Fruit fly (Drosophila melanogaster) whole organism, embryonic: ENCODE results near the gene Ir76b.
A peak's percentile ranks its signal among the peaks of the same experiment; 100 is the strongest.

Experiments used
- C15 ChIP-seq: fragments of 200-800 bp; sonication (Bioruptor generic); IDR thresholded peaks from 3 replicates; pipeline ENCODE4 v1.3.6; 2022; ENCODE audit warnings: missing biosample characterization, missing genetic modification characterization
- CG10565 ChIP-seq: fragments of 200-800 bp; sonication (Bioruptor generic); optimal IDR thresholded peaks from 3 replicates; lab custom pipeline; 2016; ENCODE audit warnings: missing biosample characterization, mild to moderate bottlenecking, missing genetic modification characterization
- CG10979 ChIP-seq: fragments of 200-800 bp; sonication (Bioruptor generic); optimal IDR thresholded peaks from 2 replicates; lab custom pipeline; 2018; ENCODE audit warnings: missing biosample characterization, mild to moderate bottlenecking, missing genetic modification characterization, moderate library complexity
- CG11695 ChIP-seq: fragments of 200-800 bp; sonication (Bioruptor generic); IDR thresholded peaks from 3 replicates; pipeline ENCODE4 v1.3.6; 2022; ENCODE audit warnings: missing biosample characterization, missing genetic modification characterization
- CG14441 ChIP-seq: fragments of 200-800 bp; sonication (Bioruptor generic); IDR thresholded peaks from 2 replicates; pipeline ENCODE4 v1.3.6; 2022; ENCODE audit warnings: missing biosample characterization, missing genetic modification characterization
- CG14860 ChIP-seq: fragments of 200-800 bp; sonication (Bioruptor generic); IDR thresholded peaks from 3 replicates; pipeline ENCODE4 v1.3.6; 2022; ENCODE audit warnings: missing biosample characterization, missing genetic modification characterization; ENCODE audit not compliant: partially characterized antibody
- CG16813 ChIP-seq: fragments of 200-800 bp; sonication (Bioruptor generic); IDR thresholded peaks from 3 replicates; pipeline ENCODE4 v1.3.6; 2022; ENCODE audit warnings: missing biosample characterization, missing genetic modification characterization; ENCODE audit not compliant: partially characterized antibody
- CG17612 ChIP-seq: fragments of 200-800 bp; sonication (Bioruptor generic); IDR thresholded peaks from 2 replicates; pipeline ENCODE4 v1.3.6; 2022; ENCODE audit warnings: missing biosample characterization, missing genetic modification characterization
- CG18599 ChIP-seq: fragments of 200-800 bp; sonication (Bioruptor generic); optimal IDR thresholded peaks from 3 replicates; lab custom pipeline; 2017; ENCODE audit warnings: missing biosample characterization, missing genetic modification characterization, mild to moderate bottlenecking, moderate library complexity, missing genetic modification reagents
- CG2712 ChIP-seq: fragments of 200-800 bp; optimal IDR thresholded peaks from 3 replicates; lab custom pipeline; 2019; ENCODE audit warnings: missing biosample characterization, mild to moderate bottlenecking, missing genetic modification characterization, moderate library complexity
- CG2889 ChIP-seq: fragments of 200-800 bp; sonication (Bioruptor generic); IDR thresholded peaks from 3 replicates; pipeline ENCODE4 v1.3.6; 2022; ENCODE audit warnings: missing biosample characterization, missing genetic modification characterization
- CG33213 ChIP-seq: fragments of 200-800 bp; sonication (Bioruptor generic); optimal IDR thresholded peaks from 3 replicates; lab custom pipeline; 2016; ENCODE audit warnings: missing biosample characterization, missing genetic modification characterization
- CG3726 ChIP-seq: fragments of 200-800 bp; sonication (Bioruptor generic); IDR thresholded peaks from 3 replicates; pipeline ENCODE4, ENCODE4 v1.3.6; 2022; ENCODE audit warnings: missing biosample characterization, missing genetic modification characterization
- CG4328 ChIP-seq: fragments of 200-800 bp; sonication (Bioruptor generic); optimal IDR thresholded peaks from 3 replicates; lab custom pipeline; 2017; ENCODE audit warnings: missing biosample characterization, missing genetic modification reagents, missing genetic modification characterization
- CG7963 ChIP-seq: fragments of 200-800 bp; sonication (Bioruptor generic); IDR thresholded peaks from 3 replicates; pipeline ENCODE4 v1.3.6; 2022; ENCODE audit warnings: missing biosample characterization, missing genetic modification characterization; ENCODE audit not compliant: partially characterized antibody
- CG8290 ChIP-seq, 3 experiments: fragments of 200-800 bp; sonication (Bioruptor generic); optimal IDR thresholded peaks; 2 replicates each; lab custom pipeline; 2016 to 2019; ENCODE audit warnings: missing biosample characterization in 3 of 3, missing genetic modification characterization in 3 of 3, mild to moderate bottlenecking in 2 of 3, moderate library complexity in 1 of 3
- CHES-1-like ChIP-seq: fragments of 200-800 bp; sonication (Bioruptor generic); optimal IDR thresholded peaks from 2 replicates; lab custom pipeline; 2016; ENCODE audit warnings: missing biosample characterization, missing genetic modification characterization
- Dll ChIP-seq: fragments of 200-800 bp; sonication (Bioruptor generic); IDR thresholded peaks from 4 replicates; pipeline ENCODE4 v1.3.6; 2022; ENCODE audit warnings: missing biosample characterization, missing genetic modification characterization; ENCODE audit not compliant: partially characterized antibody
- E2f2 ChIP-seq: fragments of 200-800 bp; sonication (Bioruptor generic); IDR thresholded peaks from 2 replicates; pipeline ENCODE4 v1.3.6; 2022; ENCODE audit warnings: missing biosample characterization, missing genetic modification characterization
- Ets65A ChIP-seq: fragments of 200-800 bp; sonication (Bioruptor generic); peaks from one replicate; lab custom pipeline; 2016; ENCODE audit warnings: missing biosample characterization, missing genetic modification characterization
- Fer2 ChIP-seq: fragments of 200-800 bp; sonication (Bioruptor generic); optimal IDR thresholded peaks from 2 replicates; lab custom pipeline; 2018; ENCODE audit warnings: missing biosample characterization, mild to moderate bottlenecking, missing genetic modification characterization, moderate library complexity
- H2.0 ChIP-seq: fragments of 200-800 bp; sonication (Bioruptor generic); IDR thresholded peaks from 2 replicates; pipeline ENCODE4 v1.3.6; 2022; ENCODE audit warnings: missing biosample characterization, missing genetic modification characterization
- HLH54F ChIP-seq: fragments of 200-800 bp; sonication (Bioruptor generic); optimal IDR thresholded peaks from 3 replicates; lab custom pipeline; 2016; ENCODE audit warnings: missing biosample characterization, missing genetic modification characterization
- Hr39 ChIP-seq: fragments of >200 bp; optimal IDR thresholded peaks from 2 replicates; lab custom pipeline; 2017
- MESR4 ChIP-seq: fragments of 200-800 bp; sonication (Bioruptor generic); optimal IDR thresholded peaks from 2 replicates; lab custom pipeline; 2018; ENCODE audit warnings: missing biosample characterization, mild to moderate bottlenecking, missing genetic modification characterization, moderate library complexity
- Med ChIP-seq: fragments of 200-800 bp; sonication (Bioruptor generic); peaks from one replicate; lab custom pipeline; 2016; ENCODE audit warnings: missing biosample characterization, missing genetic modification characterization, mild to moderate bottlenecking, inconsistent platforms, moderate library complexity
- Opbp ChIP-seq: fragments of 200-800 bp; sonication (Bioruptor generic); IDR thresholded peaks from 3 replicates; pipeline ENCODE4 v1.3.6; 2022; ENCODE audit warnings: missing biosample characterization, missing genetic modification characterization; ENCODE audit not compliant: partially characterized antibody
- Rfx ChIP-seq: fragments of 200-800 bp; sonication (Bioruptor generic); IDR thresholded peaks from 2 replicates; pipeline ENCODE4 v1.3.6; 2022; ENCODE audit warnings: missing biosample characterization, missing genetic modification characterization
- Side ChIP-seq: fragments of 200-800 bp; sonication (Bioruptor generic); optimal IDR thresholded peaks from 2 replicates; lab custom pipeline; 2016; ENCODE audit warnings: missing biosample characterization, missing genetic modification characterization
- Sox102F ChIP-seq: fragments of 200-800 bp; sonication (Bioruptor generic); optimal IDR thresholded peaks from 2 replicates; lab custom pipeline; 2018; ENCODE audit warnings: missing biosample characterization, mild to moderate bottlenecking, missing genetic modification characterization, moderate library complexity
- Tbp ChIP-seq: fragments of >200 bp; optimal IDR thresholded peaks from 2 replicates; lab custom pipeline; 2018; ENCODE audit warnings: missing biosample characterization, missing genetic modification characterization
- Xbp1 ChIP-seq: fragments of 200-800 bp; sonication (Bioruptor generic); optimal IDR thresholded peaks from 3 replicates; lab custom pipeline; 2016; ENCODE audit warnings: missing biosample characterization, mild to moderate bottlenecking, missing genetic modification characterization
- ara ChIP-seq: fragments of 200-800 bp; sonication (Bioruptor generic); IDR thresholded peaks from 2 replicates; pipeline ENCODE4 v1.3.6; 2022; ENCODE audit warnings: missing biosample characterization, missing genetic modification characterization
- bab2 ChIP-seq: fragments of 200-800 bp; sonication (Bioruptor generic); optimal IDR thresholded peaks from 2 replicates; lab custom pipeline; 2016; ENCODE audit warnings: missing biosample characterization, missing genetic modification characterization
- bsh ChIP-seq, 2 experiments: fragments of 200-800 bp; sonication (Bioruptor generic); optimal IDR thresholded peaks; 2 replicates each; lab custom pipeline; 2017 to 2018; ENCODE audit warnings: mild to moderate bottlenecking in 2 of 2, missing biosample characterization in 2 of 2, missing genetic modification characterization in 2 of 2, moderate library complexity in 1 of 2
- caup ChIP-seq: fragments of 200-800 bp; sonication (Bioruptor generic); optimal IDR thresholded peaks from 3 replicates; lab custom pipeline; 2017; ENCODE audit warnings: missing biosample characterization, mild to moderate bottlenecking, missing genetic modification characterization, moderate library complexity; ENCODE audit not compliant: severe bottlenecking
- cg ChIP-seq: fragments of 200-800 bp; sonication (Bioruptor generic); optimal IDR thresholded peaks from 3 replicates; lab custom pipeline; 2019; ENCODE audit warnings: missing biosample characterization, mild to moderate bottlenecking, missing genetic modification characterization, moderate library complexity
- chinmo ChIP-seq: fragments of 200-800 bp; sonication (Bioruptor generic); IDR thresholded peaks from 4 replicates; pipeline ENCODE4 v1.3.6; 2022; ENCODE audit warnings: missing biosample characterization, missing genetic modification characterization; ENCODE audit not compliant: partially characterized antibody
- fd64A ChIP-seq: fragments of 200-800 bp; sonication (Bioruptor generic); optimal IDR thresholded peaks from 3 replicates; lab custom pipeline; 2018; ENCODE audit warnings: missing biosample characterization, mild to moderate bottlenecking, missing genetic modification characterization
- fu2 ChIP-seq: fragments of 200-800 bp; sonication (Bioruptor generic); optimal IDR thresholded peaks from 2 replicates; lab custom pipeline; 2016; ENCODE audit warnings: missing biosample characterization, missing genetic modification characterization
- gsb-n ChIP-seq: fragments of 200-800 bp; sonication (Bioruptor generic); optimal IDR thresholded peaks from 3 replicates; lab custom pipeline; 2018; ENCODE audit warnings: missing biosample characterization, mild to moderate bottlenecking, missing genetic modification characterization
- lbe ChIP-seq: fragments of 200-800 bp; sonication (Bioruptor generic); optimal IDR thresholded peaks from 2 replicates; lab custom pipeline; 2016; ENCODE audit warnings: missing biosample characterization, mild to moderate bottlenecking, missing genetic modification characterization
- odd ChIP-seq: fragments of 200-800 bp; sonication (Bioruptor generic); optimal IDR thresholded peaks from 2 replicates; lab custom pipeline; 2017; ENCODE audit warnings: missing biosample characterization, mild to moderate bottlenecking, missing genetic modification characterization
- pfk ChIP-seq: fragments of 200-800 bp; sonication (Bioruptor generic); optimal IDR thresholded peaks from 2 replicates; lab custom pipeline; 2018; ENCODE audit warnings: missing biosample characterization, mild to moderate bottlenecking, missing genetic modification characterization, moderate library complexity
- rib ChIP-seq: fragments of 200-800 bp; sonication (Bioruptor generic); IDR thresholded peaks from 2 replicates; pipeline ENCODE4 v1.3.6; 2022; ENCODE audit warnings: missing biosample characterization, missing genetic modification characterization
- shn ChIP-seq: fragments of 200-800 bp; sonication (Bioruptor generic); optimal IDR thresholded peaks from 3 replicates; lab custom pipeline; 2016; ENCODE audit warnings: missing biosample characterization, missing genetic modification characterization
- ssp ChIP-seq: fragments of 200-800 bp; sonication (Bioruptor generic); IDR thresholded peaks from 2 replicates; pipeline ENCODE4 v1.3.6; 2022; ENCODE audit warnings: missing biosample characterization, missing genetic modification characterization
- tna ChIP-seq: fragments of 200-800 bp; sonication (Bioruptor generic); IDR thresholded peaks from 2 replicates; pipeline ENCODE4 v1.3.6; 2022; ENCODE audit warnings: missing biosample characterization, missing genetic modification characterization; ENCODE audit not compliant: partially characterized antibody
- wor ChIP-seq: fragments of 200-800 bp; sonication (Bioruptor generic); IDR thresholded peaks from 2 replicates; pipeline ENCODE4 v1.3.6; 2022; ENCODE audit warnings: missing biosample characterization, missing genetic modification characterization
- zen ChIP-seq: fragments of 200-800 bp; sonication (Bioruptor generic); optimal IDR thresholded peaks from 3 replicates; lab custom pipeline; 2018; ENCODE audit warnings: missing biosample characterization, mild to moderate bottlenecking, missing genetic modification characterization, moderate library complexity
- zen2 ChIP-seq: fragments of 200-800 bp; sonication (Bioruptor generic); IDR thresholded peaks from 3 replicates; pipeline ENCODE4 v1.3.6; 2022; ENCODE audit warnings: missing biosample characterization, missing genetic modification characterization; ENCODE audit not compliant: partially characterized antibody

Gene Ir76b

DNA sequence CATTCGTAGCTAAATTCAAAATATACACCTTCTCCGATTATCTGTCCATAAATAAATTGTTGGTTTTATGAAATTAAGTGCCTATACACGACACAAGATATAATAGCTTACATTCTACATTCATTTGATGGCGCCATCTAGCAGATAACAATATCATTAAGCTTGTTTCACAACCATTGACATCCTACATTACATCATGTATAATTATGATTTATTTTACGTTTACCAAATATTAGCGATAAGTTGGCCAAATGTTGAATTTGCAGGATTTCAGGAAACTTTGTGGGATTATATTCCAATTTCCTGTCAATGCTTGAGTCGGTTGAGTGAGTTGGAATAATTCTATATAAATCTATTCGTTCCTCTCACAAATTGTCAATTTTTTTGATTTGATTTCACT, 14.0 kb downstream of the Ir76b start (continued):
- TF ChIP-seq CG2889 (GFP tag; lab: Robert Waterston, UW) = no peak
- peak; percentile 83 for TF ChIP-seq Med (GFP tag; lab: Kevin White, UChicago)
- no peak for TF ChIP-seq wor (GFP tag; lab: Robert Waterston, UW)
- no peak for TF ChIP-seq CG3726
- TF ChIP-seq H2.0 (GFP tag; lab: Robert Waterston, UW) = no peak
- TF ChIP-seq CG14860 (GFP tag; lab: Robert Waterston, UW) = no peak; the same call in 2 of the 3 replicates
- peak; percentile 75 for TF ChIP-seq zen (tag; lab: Kevin White, UChicago)
- peak; percentile 92 for TF ChIP-seq Ets65A
- no peak for TF ChIP-seq CG8290 (GFP tag; optimal IDR thresholded peaks at IDR 0.05; lab: Kevin White, UChicago)
- TF ChIP-seq CG8290 (tag; optimal IDR thresholded peaks at IDR 0.05; lab: Kevin White, UChicago) = peak in 1 of 2 experiments; percentile 56
- TF ChIP-seq CG14441 (GFP tag; lab: Robert Waterston, UW) = no peak
- TF ChIP-seq tna (GFP tag; lab: Robert Waterston, UW) = no peak
- peak; percentile 60; the same call in 2 of the 3 replicates for TF ChIP-seq CG16813 (GFP tag; lab: Robert Waterston, UW)
- TF ChIP-seq CG7963 (GFP tag; lab: Robert Waterston, UW) = no peak
- TF ChIP-seq E2f2 (GFP tag; lab: Robert Waterston, UW) = no peak
- TF ChIP-seq CG18599 (GFP tag; lab: Kevin White, UChicago) = no peak
- TF ChIP-seq ara (GFP tag; lab: Robert Waterston, UW) = no peak
- TF ChIP-seq Sox102F (GFP tag; lab: Kevin White, UChicago) = no peak
- no peak for TF ChIP-seq CG17612 (GFP tag; lab: Robert Waterston, UW)
- no peak for TF ChIP-seq CG10979 (tag; lab: Kevin White, UChicago)
- TF ChIP-seq caup = no peak
- peak; percentile 36; the same call in 1 of the 3 replicates for TF ChIP-seq Opbp (GFP tag; lab: Robert Waterston, UW)
- no peak for TF ChIP-seq CG11695 (GFP tag; lab: Robert Waterston, UW)
- no peak for TF ChIP-seq Hr39 (lab: Kevin White, UChicago)
- TF ChIP-seq bab2 (GFP tag; lab: Kevin White, UChicago) = no peak
- no peak for TF ChIP-seq Side (GFP tag; lab: Kevin White, UChicago)
- TF ChIP-seq lbe = no peak
- no peak for TF ChIP-seq CHES-1-like (GFP tag; lab: Kevin White, UChicago)
- TF ChIP-seq pfk (GFP tag; lab: Kevin White, UChicago) = no peak
- TF ChIP-seq Xbp1 = no peak
- no peak for TF ChIP-seq CG2712 (tag; lab: Kevin White, UChicago)
- TF ChIP-seq rib (GFP tag; lab: Robert Waterston, UW) = no peak
- no peak for TF ChIP-seq fu2 (GFP tag; lab: Kevin White, UChicago)
- no peak for TF ChIP-seq Tbp (GFP tag; lab: Kevin White, UChicago)
- TF ChIP-seq chinmo (GFP tag; lab: Robert Waterston, UW) = no peak
- no peak for TF ChIP-seq Fer2 (tag; lab: Kevin White, UChicago)
- TF ChIP-seq Dll = no peak
- no peak for TF ChIP-seq ssp
- no peak for TF ChIP-seq zen2 (GFP tag; lab: Robert Waterston, UW)
- TF ChIP-seq C15 (GFP tag; lab: Robert Waterston, UW) = no peak
- TF ChIP-seq fd64A (GFP tag; lab: Kevin White, UChicago) = no peak
- TF ChIP-seq odd (GFP tag; lab: Kevin White, UChicago) = no peak
- TF ChIP-seq MESR4 (GFP tag; lab: Kevin White, UChicago) = no peak
- TF ChIP-seq CG4328 (GFP tag; lab: Kevin White, UChicago) = no peak
- TF ChIP-seq gsb-n (tag; lab: Kevin White, UChicago) = no peak
- TF ChIP-seq Rfx (GFP tag; lab: Robert Waterston, UW) = no peak; the same call in 1 of the 2 replicates
- TF ChIP-seq HLH54F (GFP tag; lab: Kevin White, UChicago) = peak; percentile 12
- TF ChIP-seq shn = no peak
- TF ChIP-seq CG33213 (GFP tag; lab: Kevin White, UChicago) = peak; percentile 11
- TF ChIP-seq cg (GFP tag; lab: Kevin White, UChicago) = no peak
- no peak for TF ChIP-seq CG10565 (GFP tag; lab: Kevin White, UChicago)
- TF ChIP-seq bsh (GFP tag; optimal IDR thresholded peaks at IDR 0.05; lab: Kevin White, UChicago) = no peak
